Fruit fly (Drosophila melanogaster) whole organism, embryonic: ENCODE measurements around the gene Atx-1.

ENCODE experiments used
- Aef1 ChIP-seq: fragments of 200-800 bp; sonication (Bioruptor generic); IDR thresholded peaks from 3 replicates; pipeline ENCODE4 v1.3.6; 2022; ENCODE audit warnings: missing biosample characterization, missing genetic modification characterization
- Atf3 ChIP-seq: fragments of 200-800 bp; sonication (Bioruptor generic); optimal IDR thresholded peaks from 3 replicates; lab custom pipeline; 2016; ENCODE audit warnings: missing biosample characterization, missing genetic modification characterization
- CG10565 ChIP-seq: fragments of 200-800 bp; sonication (Bioruptor generic); optimal IDR thresholded peaks from 3 replicates; lab custom pipeline; 2016; ENCODE audit warnings: missing biosample characterization, mild to moderate bottlenecking, missing genetic modification characterization
- CG11085 ChIP-seq: fragments of 200-800 bp; sonication (Bioruptor generic); IDR thresholded peaks from 2 replicates; pipeline ENCODE4 v1.3.6; 2022; ENCODE audit warnings: missing biosample characterization, missing genetic modification characterization
- CG11093 ChIP-seq: fragments of 200-800 bp; sonication (Bioruptor generic); IDR thresholded peaks from 3 replicates; pipeline ENCODE4 v1.3.6; 2022; ENCODE audit warnings: missing biosample characterization, missing genetic modification characterization
- CG11247 ChIP-seq: fragments of 200-800 bp; sonication (Bioruptor generic); IDR thresholded peaks from 2 replicates; pipeline ENCODE4 v1.3.6; 2022; ENCODE audit warnings: missing biosample characterization, missing genetic modification characterization
- CG12071 ChIP-seq: fragments of 200-800 bp; sonication (Bioruptor generic); optimal IDR thresholded peaks from 3 replicates; lab custom pipeline; 2018; ENCODE audit warnings: missing biosample characterization, mild to moderate bottlenecking, missing genetic modification characterization
- CG1233 ChIP-seq: fragments of 200-800 bp; sonication (Bioruptor generic); optimal IDR thresholded peaks from 4 replicates; lab custom pipeline; 2018; ENCODE audit warnings: missing biosample characterization, mild to moderate bottlenecking, missing genetic modification characterization
- CG12744 ChIP-seq: fragments of 200-800 bp; sonication (Bioruptor generic); optimal IDR thresholded peaks from 2 replicates; lab custom pipeline; 2016; ENCODE audit warnings: missing biosample characterization, missing genetic modification characterization
- CG13894 ChIP-seq: fragments of 200-800 bp; sonication (Bioruptor generic); optimal IDR thresholded peaks from 3 replicates; lab custom pipeline; 2018; ENCODE audit warnings: missing biosample characterization, mild to moderate bottlenecking, missing genetic modification characterization, moderate library complexity
- CG15514 ChIP-seq: fragments of 200-800 bp; sonication (Bioruptor generic); optimal IDR thresholded peaks from 3 replicates; lab custom pipeline; 2017; ENCODE audit warnings: missing biosample characterization, missing genetic modification characterization, mild to moderate bottlenecking, moderate library complexity, missing genetic modification reagents
- CG2875 ChIP-seq: fragments of 200-800 bp; sonication (Bioruptor generic); optimal IDR thresholded peaks from 2 replicates; lab custom pipeline; 2017; ENCODE audit warnings: missing biosample characterization, mild to moderate bottlenecking, missing genetic modification characterization, missing genetic modification reagents
- CG31365 ChIP-seq: fragments of 200-800 bp; sonication (Bioruptor generic); optimal IDR thresholded peaks from 2 replicates; lab custom pipeline; 2018; ENCODE audit warnings: missing biosample characterization, mild to moderate bottlenecking, missing genetic modification characterization
- CG3838 ChIP-seq: fragments of 200-800 bp; sonication (Bioruptor generic); optimal IDR thresholded peaks from 3 replicates; lab custom pipeline; 2016; ENCODE audit warnings: missing biosample characterization, missing genetic modification characterization
- CG3995 ChIP-seq: fragments of 200-800 bp; sonication (Bioruptor generic); optimal IDR thresholded peaks from 3 replicates; lab custom pipeline; 2016; ENCODE audit warnings: missing biosample characterization, missing genetic modification characterization
- CG4820 ChIP-seq: fragments of 200-800 bp; sonication (Bioruptor generic); optimal IDR thresholded peaks from 3 replicates; lab custom pipeline; 2016; ENCODE audit warnings: missing biosample characterization, missing genetic modification characterization
- CG5245 ChIP-seq: fragments of 200-800 bp; sonication (Bioruptor generic); optimal IDR thresholded peaks from 3 replicates; lab custom pipeline; 2016; ENCODE audit warnings: missing biosample characterization, missing genetic modification characterization
- CG7556 ChIP-seq: fragments of 200-800 bp; sonication (Bioruptor generic); optimal IDR thresholded peaks from 2 replicates; lab custom pipeline; 2017; ENCODE audit warnings: missing biosample characterization, mild to moderate bottlenecking, missing genetic modification characterization
- CG7839 ChIP-seq: fragments of 200-800 bp; sonication (Bioruptor generic); optimal IDR thresholded peaks from 3 replicates; lab custom pipeline; 2018; ENCODE audit warnings: missing biosample characterization, mild to moderate bottlenecking, missing genetic modification characterization, moderate library complexity
- CG9797 ChIP-seq: fragments of 200-800 bp; sonication (Bioruptor generic); optimal IDR thresholded peaks from 3 replicates; lab custom pipeline; 2018; ENCODE audit warnings: missing biosample characterization, mild to moderate bottlenecking, missing genetic modification characterization
- D19A ChIP-seq: fragments of 200-800 bp; optimal IDR thresholded peaks from 3 replicates; lab custom pipeline; 2019; ENCODE audit warnings: missing biosample characterization, mild to moderate bottlenecking, missing genetic modification characterization, moderate library complexity
- Dbx ChIP-seq: fragments of 200-800 bp; sonication (Bioruptor generic); IDR thresholded peaks from 3 replicates; pipeline ENCODE4 v1.3.6; 2022; ENCODE audit warnings: missing biosample characterization, missing genetic modification characterization
- Ets65A ChIP-seq: fragments of 200-800 bp; sonication (Bioruptor generic); peaks from one replicate; lab custom pipeline; 2016; ENCODE audit warnings: missing biosample characterization, missing genetic modification characterization
- GATAe ChIP-seq: fragments of 200-800 bp; sonication (Bioruptor generic); conservative IDR thresholded peaks from 2 replicates; pipeline ENCODE4 v1.3.6; 2022; ENCODE audit warnings: missing biosample characterization, missing genetic modification characterization
- Mrtf ChIP-seq: fragments of 200-800 bp; sonication (Bioruptor generic); IDR thresholded peaks from 3 replicates; pipeline ENCODE4 v1.3.6; 2022; ENCODE audit warnings: missing biosample characterization, missing genetic modification characterization
- Neu2 ChIP-seq: fragments of 200-800 bp; sonication (Bioruptor generic); optimal IDR thresholded peaks from 3 replicates; lab custom pipeline; 2016; ENCODE audit warnings: missing biosample characterization, missing genetic modification characterization, borderline replicate concordance
- Nf-YC ChIP-seq: fragments of 200-800 bp; optimal IDR thresholded peaks from 3 replicates; lab custom pipeline; 2019; ENCODE audit warnings: missing biosample characterization, mild to moderate bottlenecking, missing genetic modification characterization, moderate library complexity
- TFAM ChIP-seq: fragments of 200-800 bp; sonication (Bioruptor generic); optimal IDR thresholded peaks from 2 replicates; lab custom pipeline; 2017; ENCODE audit warnings: missing biosample characterization, missing genetic modification characterization, inconsistent platforms
- aop ChIP-seq: fragments of 200-800 bp; sonication (Bioruptor generic); IDR thresholded peaks from 2 replicates; pipeline ENCODE4 v1.3.6; 2022; ENCODE audit warnings: missing biosample characterization, missing genetic modification characterization
- da ChIP-seq: fragments of 200-800 bp; sonication (Bioruptor generic); optimal IDR thresholded peaks from 2 replicates; lab custom pipeline; 2016; ENCODE audit warnings: missing biosample characterization, missing genetic modification characterization
- dati ChIP-seq: fragments of 200-800 bp; sonication (Bioruptor generic); IDR thresholded peaks from 2 replicates; pipeline ENCODE4 v1.3.6; 2022; ENCODE audit warnings: missing biosample characterization, missing genetic modification characterization
- dm ChIP-seq: fragments of 200-800 bp; sonication (Bioruptor generic); optimal IDR thresholded peaks from 3 replicates; lab custom pipeline; 2016; ENCODE audit warnings: missing biosample characterization, missing genetic modification characterization
- en ChIP-seq: fragments of 200-800 bp; sonication (Bioruptor generic); optimal IDR thresholded peaks from 2 replicates; lab custom pipeline; 2016; ENCODE audit warnings: missing biosample characterization, missing genetic modification characterization
- grau ChIP-seq: fragments of 200-800 bp; optimal IDR thresholded peaks from 3 replicates; lab custom pipeline; 2019; ENCODE audit warnings: missing biosample characterization, mild to moderate bottlenecking, missing genetic modification characterization, moderate library complexity
- gro ChIP-seq: fragments of 200-800 bp; sonication (Bioruptor generic); optimal IDR thresholded peaks from 2 replicates; lab custom pipeline; 2016; ENCODE audit warnings: missing biosample characterization, missing genetic modification characterization
- gsb-n ChIP-seq: fragments of 200-800 bp; sonication (Bioruptor generic); optimal IDR thresholded peaks from 3 replicates; lab custom pipeline; 2018; ENCODE audit warnings: missing biosample characterization, mild to moderate bottlenecking, missing genetic modification characterization
- hb ChIP-seq: fragments of 200-800 bp; sonication (Bioruptor generic); IDR thresholded peaks from 3 replicates; pipeline ENCODE4 v1.3.6; 2022; ENCODE audit warnings: missing biosample characterization, missing genetic modification characterization; ENCODE audit not compliant: partially characterized antibody
- insv ChIP-seq, 2 experiments: fragments of 200-800 bp; sonication (Bioruptor generic); optimal IDR thresholded peaks; 3 replicates each; lab custom pipeline; 2016 to 2018; ENCODE audit warnings: missing biosample characterization in 2 of 2, missing genetic modification characterization in 2 of 2
- luna ChIP-seq: fragments of 200-800 bp; sonication (Bioruptor generic); optimal IDR thresholded peaks from 2 replicates; lab custom pipeline; 2016; ENCODE audit warnings: missing biosample characterization, missing genetic modification characterization
- mld ChIP-seq: fragments of 200-800 bp; sonication (Bioruptor generic); IDR thresholded peaks from 3 replicates; pipeline ENCODE4 v1.3.6; 2022; ENCODE audit warnings: missing biosample characterization, missing genetic modification characterization; ENCODE audit not compliant: partially characterized antibody
- onecut ChIP-seq: fragments of 200-800 bp; sonication (Bioruptor generic); IDR thresholded peaks from 2 replicates; pipeline ENCODE4 v1.3.6; 2022; ENCODE audit warnings: missing biosample characterization, missing genetic modification characterization
- otp ChIP-seq: fragments of 200-800 bp; sonication (Bioruptor generic); IDR thresholded peaks from 3 replicates; pipeline ENCODE4, ENCODE4 v1.3.6; 2022; ENCODE audit warnings: missing biosample characterization, missing genetic modification characterization
- sc ChIP-seq, 3 experiments: fragments of >200 bp in 2 of 3; fragments of 200-800 bp in 1 of 3; sonication (Bioruptor generic) in 1 of 3; optimal IDR thresholded peaks; 2 replicates in 2 of 3; 3 replicates in 1 of 3; lab custom pipeline; 2017; ENCODE audit warnings: mild to moderate bottlenecking in 1 of 3, missing biosample characterization in 1 of 3, missing genetic modification characterization in 1 of 3, missing genetic modification reagents in 1 of 3
- sim ChIP-seq: fragments of 200-800 bp; sonication (Bioruptor generic); IDR thresholded peaks from 2 replicates; pipeline ENCODE4 v1.3.6; 2022; ENCODE audit warnings: missing biosample characterization, missing genetic modification characterization
- sisA ChIP-seq: fragments of 200-800 bp; sonication (Bioruptor generic); IDR thresholded peaks from 2 replicates; pipeline ENCODE4 v1.3.6; 2022; ENCODE audit warnings: missing biosample characterization, missing genetic modification characterization
- ssp ChIP-seq: fragments of 200-800 bp; sonication (Bioruptor generic); IDR thresholded peaks from 2 replicates; pipeline ENCODE4 v1.3.6; 2022; ENCODE audit warnings: missing biosample characterization, missing genetic modification characterization
- sug ChIP-seq: fragments of 200-800 bp; optimal IDR thresholded peaks from 2 replicates; lab custom pipeline; 2019; ENCODE audit warnings: missing biosample characterization, mild to moderate bottlenecking, missing genetic modification characterization, moderate library complexity
- tgo ChIP-seq: fragments of 200-800 bp; sonication (Bioruptor generic); IDR thresholded peaks from 3 replicates; pipeline ENCODE4 v1.3.6; 2022; ENCODE audit warnings: missing biosample characterization, missing genetic modification characterization
- trh ChIP-seq: fragments of 200-800 bp; sonication (Bioruptor generic); optimal IDR thresholded peaks from 2 replicates; lab custom pipeline; 2016; ENCODE audit warnings: missing biosample characterization, missing genetic modification characterization
- ttk ChIP-seq: fragments of 200-800 bp; sonication (Bioruptor generic); IDR thresholded peaks from 2 replicates; pipeline ENCODE4 v2.1.2; 2022; ENCODE audit warnings: missing biosample characterization, missing genetic modification characterization
- z ChIP-seq: fragments of 200-800 bp; sonication (Bioruptor generic); IDR thresholded peaks from 3 replicates; pipeline ENCODE4 v1.3.6; 2022; ENCODE audit warnings: missing biosample characterization, missing genetic modification characterization

The Atx-1 gene

DNA sequence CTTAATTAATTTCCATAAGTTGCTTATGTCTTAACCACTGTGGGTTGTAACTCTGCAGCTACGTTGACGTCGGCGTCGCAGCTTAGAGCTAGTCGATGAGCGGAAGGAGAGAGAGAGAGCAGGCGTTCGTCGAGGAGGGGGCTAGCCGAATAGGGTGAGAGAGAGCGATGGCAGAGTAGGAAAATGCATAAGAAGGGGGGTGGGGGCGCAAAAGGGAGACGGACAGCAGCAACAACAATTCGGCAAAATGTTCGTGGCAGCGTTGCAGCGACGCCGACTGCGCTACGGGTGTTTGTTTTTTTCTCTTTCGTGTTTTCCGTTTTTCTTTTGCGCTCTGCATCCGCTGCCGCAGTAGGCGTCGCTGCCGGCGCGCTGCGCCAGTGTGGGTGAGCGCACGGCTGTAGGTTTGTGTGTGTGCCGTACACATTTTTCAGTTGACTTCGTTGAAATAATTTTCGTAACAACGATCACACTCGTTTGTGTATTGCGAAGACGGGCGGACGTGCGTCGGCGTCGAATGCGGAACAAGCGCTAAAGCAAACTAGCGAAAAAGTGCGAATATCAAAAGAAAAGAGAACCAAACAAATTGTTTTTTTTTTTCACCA is 45.1 kb downstream of the Atx-1 start (continued):
- TF ChIP-seq da (GFP tag; lab: Kevin White, UChicago) (no peak), sc (optimal IDR thresholded peaks at IDR 0.05; lab: Kevin White, UChicago) (no peak), sc (GFP tag; optimal IDR thresholded peaks at IDR 0.05; lab: Kevin White, UChicago) (no peak), gsb-n (tag; lab: Kevin White, UChicago) (no peak), TFAM (GFP tag; lab: Kevin White, UChicago) (no peak), CG31365 (no peak), ttk (GFP tag; lab: Robert Waterston, UW) (no peak), CG15514 (GFP tag; lab: Kevin White, UChicago) (no peak), CG9797 (GFP tag; lab: Kevin White, UChicago) (no peak), gro (GFP tag; lab: Kevin White, UChicago) (no peak), CG4820 (GFP tag; lab: Kevin White, UChicago) (no peak), sim (GFP tag; lab: Robert Waterston, UW) (no peak), sisA (GFP tag; lab: Robert Waterston, UW) (no peak), CG12071 (GFP tag; lab: Kevin White, UChicago) (no peak), Ets65A (peak; percentile 88), CG7839 (tag; lab: Kevin White, UChicago) (no peak), otp (no peak), CG5245 (GFP tag; lab: Kevin White, UChicago) (no peak), CG10565 (no peak), hb (no peak), CG7556 (GFP tag; lab: Kevin White, UChicago) (peak; percentile 93), mld (GFP tag; lab: Robert Waterston, UW) (no peak; the same call in 2 of the 3 replicates), CG11247 (GFP tag; lab: Robert Waterston, UW) (no peak), onecut (GFP tag; lab: Robert Waterston, UW) (no peak), CG3838 (GFP tag; lab: Kevin White, UChicago) (no peak), CG1233 (peak; percentile 89), dati (GFP tag; lab: Robert Waterston, UW) (no peak), grau (no peak), CG11085 (no peak), trh (no peak), D19A (tag; lab: Kevin White, UChicago) (no peak), CG3995 (no peak), tgo (GFP tag; lab: Robert Waterston, UW) (peak; percentile 2; the same call in 1 of the 3 replicates), luna (no peak), CG12744 (no peak), Nf-YC (no peak), CG2875 (GFP tag; lab: Kevin White, UChicago) (no peak), aop (GFP tag; lab: Robert Waterston, UW) (0 out of 2 replicates have a peak, but pooled peaks have one; percentile 16), Neu2 (GFP tag; lab: Kevin White, UChicago) (no peak), Dbx (GFP tag; lab: Robert Waterston, UW) (no peak), en (GFP tag; lab: Kevin White, UChicago) (no peak), z (GFP tag; lab: Robert Waterston, UW) (no peak), insv (GFP tag; optimal IDR thresholded peaks at IDR 0.05; lab: Kevin White, UChicago) (no peak), Mrtf (GFP tag; lab: Robert Waterston, UW) (0 out of 3 replicates have a peak, but pooled peaks have one; percentile 21), GATAe (GFP tag; lab: Robert Waterston, UW) (no peak), ssp (GFP tag; lab: Robert Waterston, UW) (no peak), CG13894 (peak; percentile 7), sug (tag; lab: Kevin White, UChicago) (no peak), Atf3 (no peak), dm (no peak), Aef1 (GFP tag; lab: Robert Waterston, UW) (0 out of 3 replicates have a peak, but pooled peaks have one; percentile 8), CG11093 (GFP tag; lab: Robert Waterston, UW) (no peak)
